Worm (Caenorhabditis elegans) whole organism, L2 larva: ENCODE data around the gene Y57A10B.6.

Experiments used
- R02D3.7 ChIP-seq: fragments of 150-350 bp; optimal IDR thresholded peaks from 2 replicates; lab custom pipeline; 2014; ENCODE audit warnings: missing biosample characterization, missing genetic modification characterization
- Y55F3AM.14 ChIP-seq: fragments of 200-800 bp; sonication (Bioruptor generic); optimal IDR thresholded peaks from 2 replicates; lab custom pipeline; 2018; ENCODE audit warnings: mild to moderate bottlenecking, missing genetic modification characterization, missing compliant biosample characterization
- ZK546.5 ChIP-seq: sonication (generic microtip); optimal IDR thresholded peaks from 2 replicates; lab custom pipeline; 2017; ENCODE audit warnings: missing biosample characterization, missing genetic modification characterization
- alr-1 ChIP-seq: fragments of 150-350 bp; optimal IDR thresholded peaks from 2 replicates; lab custom pipeline; 2014; ENCODE audit warnings: missing biosample characterization, missing genetic modification characterization
- aly-2 ChIP-seq: fragments of 150-350 bp; optimal IDR thresholded peaks from 2 replicates; lab custom pipeline; 2014; ENCODE audit warnings: missing biosample characterization, missing genetic modification characterization
- ama-1 ChIP-seq: fragments of 150-350 bp; optimal IDR thresholded peaks from 2 replicates; lab custom pipeline; 2018; ENCODE audit warnings: inconsistent platforms
- blmp-1 ChIP-seq: sonication (generic microtip); optimal IDR thresholded peaks from 2 replicates; lab custom pipeline; 2017; ENCODE audit warnings: missing genetic modification characterization, mild to moderate bottlenecking, missing compliant biosample characterization, antibody characterized with exemption, moderate library complexity; ENCODE audit not compliant: insufficient read depth
- ceh-16 ChIP-seq: fragments of 150-350 bp; optimal IDR thresholded peaks from 2 replicates; lab custom pipeline; 2014; ENCODE audit warnings: missing biosample characterization, missing genetic modification characterization
- ceh-82 ChIP-seq: fragments of 150-350 bp; optimal IDR thresholded peaks from 2 replicates; lab custom pipeline; 2014; ENCODE audit warnings: missing biosample characterization, missing genetic modification characterization
- egl-27 ChIP-seq: sonication (generic microtip); optimal IDR thresholded peaks from 3 replicates; lab custom pipeline; 2017; ENCODE audit warnings: missing biosample characterization, missing genetic modification reagents, missing genetic modification characterization
- elt-1 ChIP-seq: fragments of 150-350 bp; optimal IDR thresholded peaks from 2 replicates; lab custom pipeline; 2014; ENCODE audit warnings: missing biosample characterization, missing genetic modification characterization
- gmeb-1 ChIP-seq: fragments of 150-350 bp; optimal IDR thresholded peaks from 2 replicates; lab custom pipeline; 2014; ENCODE audit warnings: missing biosample characterization, missing genetic modification characterization
- lin-39 ChIP-seq: fragments of 150-350 bp; optimal IDR thresholded peaks from 2 replicates; lab custom pipeline; 2014; ENCODE audit warnings: missing biosample characterization, missing genetic modification reagents, missing genetic modification characterization
- mab-5 ChIP-seq: fragments of 150-350 bp; optimal IDR thresholded peaks from 2 replicates; lab custom pipeline; 2014; ENCODE audit warnings: missing biosample characterization, missing genetic modification characterization
- mdl-1 ChIP-seq, 2 experiments: fragments of 150-350 bp in 1 of 2; sonication (generic microtip) in 1 of 2; optimal IDR thresholded peaks; 2 replicates each; lab custom pipeline; 2017; ENCODE audit warnings: missing biosample characterization in 2 of 2, missing genetic modification characterization in 2 of 2
- nhr-10 ChIP-seq: sonication (generic microtip); optimal IDR thresholded peaks from 2 replicates; lab custom pipeline; 2017; ENCODE audit warnings: missing biosample characterization, missing genetic modification characterization
- nhr-11 ChIP-seq: fragments of 150-350 bp; optimal IDR thresholded peaks from 2 replicates; lab custom pipeline; 2014; ENCODE audit warnings: missing biosample characterization, missing genetic modification characterization
- nhr-129 ChIP-seq: fragments of 150-350 bp; optimal IDR thresholded peaks from 2 replicates; lab custom pipeline; 2014; ENCODE audit warnings: missing biosample characterization, missing genetic modification characterization
- nhr-21 ChIP-seq: fragments of 150-350 bp; optimal IDR thresholded peaks from 2 replicates; lab custom pipeline; 2014; ENCODE audit warnings: missing biosample characterization, missing genetic modification characterization
- nhr-237 ChIP-seq: fragments of 150-350 bp; optimal IDR thresholded peaks from 2 replicates; lab custom pipeline; 2014; ENCODE audit warnings: missing biosample characterization, missing genetic modification characterization
- nhr-25 ChIP-seq: fragments of 150-350 bp; sonication (generic microtip); optimal IDR thresholded peaks from 3 replicates; lab custom pipeline; 2014; ENCODE audit warnings: missing biosample characterization, missing genetic modification characterization
- nhr-6 ChIP-seq: fragments of 150-350 bp; optimal IDR thresholded peaks from 2 replicates; lab custom pipeline; 2014; ENCODE audit warnings: missing biosample characterization, missing genetic modification characterization
- peb-1 ChIP-seq: fragments of 150-350 bp; optimal IDR thresholded peaks from 2 replicates; lab custom pipeline; 2014; ENCODE audit warnings: missing biosample characterization, missing genetic modification characterization
- sem-4 ChIP-seq: fragments of 150-350 bp; optimal IDR thresholded peaks from 2 replicates; lab custom pipeline; 2014; ENCODE audit warnings: missing biosample characterization, missing genetic modification reagents, missing genetic modification characterization
- sma-3 ChIP-seq: sonication (generic microtip); optimal IDR thresholded peaks from 2 replicates; lab custom pipeline; 2016; ENCODE audit warnings: missing genetic modification reagents, missing genetic modification characterization, missing compliant biosample characterization
- sma-9 ChIP-seq, 2 experiments: fragments of 150-350 bp in 1 of 2; sonication (generic microtip) in 1 of 2; optimal IDR thresholded peaks; 2 replicates each; lab custom pipeline; 2014 to 2016; ENCODE audit warnings: missing genetic modification characterization in 2 of 2, mild to moderate bottlenecking in 1 of 2, missing biosample characterization in 1 of 2, missing compliant biosample characterization in 1 of 2, missing genetic modification reagents in 1 of 2, moderate library complexity in 1 of 2
- snpc-4 ChIP-seq: fragments of 150-350 bp; optimal IDR thresholded peaks from 2 replicates; lab custom pipeline; 2014; ENCODE audit warnings: missing biosample characterization, missing genetic modification characterization
- unc-39 ChIP-seq: fragments of 150-350 bp; optimal IDR thresholded peaks from 2 replicates; lab custom pipeline; 2014; ENCODE audit warnings: missing biosample characterization, missing genetic modification characterization
- unc-55 ChIP-seq: fragments of 150-350 bp; sonication (generic microtip); optimal IDR thresholded peaks from 3 replicates; lab custom pipeline; 2014; ENCODE audit warnings: missing biosample characterization, missing genetic modification reagents, missing genetic modification characterization
- unc-62 ChIP-seq: fragments of 150-350 bp; optimal IDR thresholded peaks from 2 replicates; lab custom pipeline; 2014; ENCODE audit warnings: missing biosample characterization, missing genetic modification reagents, missing genetic modification characterization
- zag-1 ChIP-seq: fragments of 150-350 bp; optimal IDR thresholded peaks from 2 replicates; lab custom pipeline; 2014; ENCODE audit warnings: missing biosample characterization, missing genetic modification characterization
- ztf-1 ChIP-seq: fragments of 200-800 bp; sonication (Bioruptor generic); conservative IDR thresholded peaks from 2 replicates; pipeline ENCODE4 v1.3.6; 2022; ENCODE audit warnings: missing genetic modification characterization, missing compliant biosample characterization
- ztf-11 ChIP-seq: sonication (generic microtip); optimal IDR thresholded peaks from 2 replicates; lab custom pipeline; 2017; ENCODE audit warnings: missing biosample characterization, missing genetic modification characterization
- ztf-4 ChIP-seq: fragments of 150-350 bp; optimal IDR thresholded peaks from 2 replicates; lab custom pipeline; 2014; ENCODE audit warnings: missing biosample characterization, missing genetic modification characterization

Y57A10B.6 gene

DNA sequence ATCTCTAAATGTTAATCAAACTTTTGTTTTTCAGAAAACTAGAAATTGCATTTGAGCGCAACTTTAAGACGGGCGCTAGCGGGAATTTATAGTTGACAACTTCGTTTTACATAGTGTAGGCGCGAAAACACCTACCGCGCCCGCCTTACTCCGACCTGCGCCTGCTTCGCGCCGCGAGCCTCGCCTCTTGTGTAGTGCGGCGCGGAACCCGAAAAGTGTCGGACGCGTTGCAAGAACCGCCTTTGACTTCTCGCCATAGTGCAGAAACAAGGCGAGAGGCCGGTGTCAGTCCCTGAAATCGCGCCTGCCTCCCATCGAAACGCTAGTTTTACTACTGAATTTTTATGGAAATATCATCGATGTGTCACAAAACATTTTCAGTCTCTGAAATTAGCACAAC is 4.1 kb upstream of the Y57A10B.6 start:
- TF ChIP-seq elt-1 (no peak), snpc-4 (tag; lab: Kevin White, UChicago) (peak; percentile 61)

- TF ChIP-seq nhr-6 (tag; lab: Kevin White, UChicago) = no peak
- no peak for TF ChIP-seq nhr-21 (tag; lab: Kevin White, UChicago)
- no peak for TF ChIP-seq aly-2
- no peak for TF ChIP-seq unc-62 (GFP tag; lab: Kevin White, UChicago)
- no peak for TF ChIP-seq alr-1 (tag; lab: Kevin White, UChicago)
- no peak for TF ChIP-seq ama-1
- no peak for TF ChIP-seq blmp-1
- no peak for TF ChIP-seq lin-39 (tag; lab: Kevin White, UChicago)
- TF ChIP-seq ztf-4 = no peak
- TF ChIP-seq ceh-82 (tag; lab: Kevin White, UChicago) = no peak
- TF ChIP-seq sma-9 (GFP tag; optimal IDR thresholded peaks at IDR 0.05; lab: Kevin White, UChicago) = no peak
- no peak for TF ChIP-seq sma-9 (tag; optimal IDR thresholded peaks at IDR 0.05; lab: Kevin White, UChicago)
- TF ChIP-seq ztf-1 = no peak
- TF ChIP-seq Y55F3AM.14 = no peak
- TF ChIP-seq unc-39 (tag; lab: Kevin White, UChicago) = no peak
- no peak for TF ChIP-seq sem-4
- no peak for TF ChIP-seq nhr-11 (tag; lab: Kevin White, UChicago)
Observed at ce11 chrII:12386781-12387180, 3.1 kb upstream of the Y57A10B.6 start, which contains the start of gene sre-42. Gene sre-42 (minus strand): TSS chrII:12386881.

- TF ChIP-seq ztf-11 (no peak), mab-5 (tag; lab: Kevin White, UChicago) (no peak), nhr-237 (no peak), lin-39 (tag; lab: Kevin White, UChicago) (no peak)
Observed at ce11 chrII:12387487-12387886, 2.4 kb upstream of the Y57A10B.6 start.

DNA sequence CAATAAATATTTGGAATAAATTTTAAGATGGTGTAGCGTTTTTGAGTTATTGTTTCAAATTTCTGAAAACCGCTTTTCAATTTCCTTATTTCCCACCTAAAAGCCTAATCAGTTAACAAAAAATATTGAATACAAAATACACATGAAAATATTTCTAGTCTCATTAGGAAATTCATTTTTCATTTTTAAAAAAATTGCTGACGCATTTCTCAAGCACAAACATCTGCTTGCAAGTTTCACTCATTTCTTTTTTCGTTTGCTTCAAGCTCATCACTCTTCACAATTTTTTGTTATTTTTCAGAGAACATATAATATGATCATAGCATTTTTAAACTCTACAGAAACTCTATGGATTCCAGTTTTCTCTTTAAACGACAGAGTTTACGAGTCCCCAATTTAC is 1.9 kb upstream of the Y57A10B.6 start, which contains the start of gene sre-41:
TSS of gene sre-41 (plus strand) at position 301 of the 400 bp plus-strand sequence.
- TF ChIP-seq mdl-1 (tag; optimal IDR thresholded peaks at IDR 0.05; lab: Kevin White, UChicago) (no peak), Y55F3AM.14 (no peak), R02D3.7 (tag; lab: Kevin White, UChicago) (no peak), aly-2 (no peak), ceh-82 (tag; lab: Kevin White, UChicago) (no peak), unc-39 (tag; lab: Kevin White, UChicago) (no peak), sem-4 (no peak), lin-39 (tag; lab: Kevin White, UChicago) (no peak), peb-1 (no peak), ceh-16 (no peak), nhr-129 (tag; lab: Kevin White, UChicago) (no peak), ZK546.5 (tag; lab: Kevin White, UChicago) (no peak), zag-1 (tag; lab: Kevin White, UChicago) (no peak), egl-27 (no peak), blmp-1 (no peak), gmeb-1 (tag; lab: Kevin White, UChicago) (no peak), nhr-25 (no peak), sma-9 (GFP tag; optimal IDR thresholded peaks at IDR 0.05; lab: Kevin White, UChicago) (no peak), sma-9 (tag; optimal IDR thresholded peaks at IDR 0.05; lab: Kevin White, UChicago) (no peak)

DNA sequence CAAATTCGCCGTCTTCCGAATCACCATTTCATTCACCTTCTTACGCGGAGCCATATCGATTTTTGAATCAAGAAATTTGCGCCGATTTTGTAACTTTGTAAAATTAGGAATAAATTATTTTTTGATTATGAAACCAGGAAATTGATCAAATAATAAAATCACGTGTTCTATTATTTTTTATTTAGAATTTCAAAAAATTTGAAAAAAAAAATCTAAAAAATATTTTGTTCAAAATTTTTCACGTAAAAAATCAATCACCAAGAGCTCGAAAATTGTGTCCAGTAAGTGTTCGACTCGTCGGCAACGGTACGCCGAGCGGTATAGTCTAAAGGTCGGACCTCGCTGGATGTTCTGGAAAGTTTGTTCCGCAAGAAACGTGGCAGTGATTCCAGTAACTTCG is 3.8 kb downstream of the Y57A10B.6 start, which contains the start of gene Y57A10B.7:
TSS of gene Y57A10B.7 (minus strand) at position 101 of the 400 bp plus-strand sequence.
- TF ChIP-seq unc-39 (tag; lab: Kevin White, UChicago) (no peak), nhr-10 (tag; lab: Kevin White, UChicago) (no peak), mab-5 (tag; lab: Kevin White, UChicago) (no peak), alr-1 (tag; lab: Kevin White, UChicago) (no peak), zag-1 (tag; lab: Kevin White, UChicago) (no peak), sma-9 (GFP tag; optimal IDR thresholded peaks at IDR 0.05; lab: Kevin White, UChicago) (no peak), sma-9 (tag; optimal IDR thresholded peaks at IDR 0.05; lab: Kevin White, UChicago) (no peak), ztf-4 (no peak), unc-55 (GFP tag; lab: Kevin White, UChicago) (no peak), gmeb-1 (tag; lab: Kevin White, UChicago) (no peak), sma-3 (GFP tag; lab: Kevin White, UChicago) (no peak), ceh-82 (tag; lab: Kevin White, UChicago) (no peak), nhr-6 (tag; lab: Kevin White, UChicago) (no peak)
